Worm (Caenorhabditis elegans) whole organism, midembryonic: ENCODE results near the gene C34C6.3.

Experiments used
- T22C8.4 ChIP-seq: fragments of 200-800 bp; sonication (Bioruptor generic); IDR thresholded peaks from 2 replicates; pipeline ENCODE4 v1.3.6; 2022; ENCODE audit warnings: missing genetic modification characterization, missing compliant biosample characterization
- cog-1 ChIP-seq: sonication (generic microtip); optimal IDR thresholded peaks from 2 replicates; lab custom pipeline; 2016; ENCODE audit warnings: missing genetic modification characterization, missing compliant biosample characterization
- flt-1 ChIP-seq: fragments of 200-800 bp; sonication (Bioruptor generic); IDR thresholded peaks from 2 replicates; pipeline ENCODE4 v1.3.6; 2022; ENCODE audit warnings: missing genetic modification characterization, missing compliant biosample characterization
- klf-2 ChIP-seq: fragments of 200-800 bp; sonication (Bioruptor generic); conservative IDR thresholded peaks from 2 replicates; pipeline ENCODE4 v1.3.6; 2022; ENCODE audit warnings: missing genetic modification reagents, missing genetic modification characterization, missing compliant biosample characterization
- med-1 ChIP-seq: sonication (generic microtip); optimal IDR thresholded peaks from 2 replicates; lab custom pipeline; 2017; ENCODE audit warnings: missing genetic modification characterization, mild to moderate bottlenecking, missing compliant biosample characterization, antibody characterized with exemption, missing genetic modification reagents; ENCODE audit not compliant: insufficient read depth
- tab-1 ChIP-seq: fragments of 200-800 bp; sonication (Bioruptor generic); IDR thresholded peaks from 2 replicates; pipeline ENCODE4 v1.3.6; 2022; ENCODE audit warnings: missing genetic modification characterization, missing compliant biosample characterization

ce11 chrII:8701619-8702350 is 10.1 kb downstream of the C34C6.3 start, which contains the start of gene sphk-1:
- TF ChIP-seq T22C8.4 (no peak), klf-2 (GFP tag; lab: Robert Waterston, UW) (no peak), flt-1 (GFP tag; lab: Robert Waterston, UW) (no peak), med-1 (GFP tag; lab: Kevin White, UChicago) (no peak), tab-1 (GFP tag; lab: Robert Waterston, UW) (no peak), cog-1 (tag; lab: Kevin White, UChicago) (no peak)
